Worm (Caenorhabditis elegans): ENCODE measurements around the gene ddx-15.

ce11 chrIII:5621236-5621635, 29.7 kb upstream of the ddx-15 start:
- no peak for TF ChIP-seq ztf-28 (GFP tag; IDR thresholded peaks at IDR 0.05)
- no peak for TF ChIP-seq ceh-91 (GFP tag; IDR thresholded peaks at IDR 0.05)
- no peak for TF ChIP-seq pha-4 (tag; optimal IDR thresholded peaks at IDR 0.05)
- no peak for TF ChIP-seq madf-3 (GFP tag; IDR thresholded peaks at IDR 0.05)

Measured in whole organism, young adult.